Worm (Caenorhabditis elegans) whole organism, L4 larva: Measurements from ENCODE around the gene T05A8.8.
A peak's percentile ranks its signal among the peaks of the same experiment; 100 is the strongest.

Experiments
- F37D6.2 ChIP-seq: sonication (generic microtip); optimal IDR thresholded peaks from 2 replicates; lab custom pipeline; 2016; ENCODE audit warnings: mild to moderate bottlenecking, missing genetic modification characterization, missing compliant biosample characterization
- F44E2.7 ChIP-seq: fragments of 200-800 bp; sonication (Bioruptor generic); IDR thresholded peaks from 2 replicates; pipeline ENCODE4 v2.1.2; 2022; ENCODE audit warnings: missing genetic modification characterization, missing compliant biosample characterization
- R02D3.7 ChIP-seq: fragments of 150-350 bp; sonication (generic microtip); optimal IDR thresholded peaks from 3 replicates; lab custom pipeline; 2014; ENCODE audit warnings: missing biosample characterization, missing genetic modification characterization
- aha-1 ChIP-seq: fragments of 150-350 bp; peaks from one replicate; lab custom pipeline; 2014; ENCODE audit warnings: missing biosample characterization, missing genetic modification characterization
- attf-4 ChIP-seq: sonication (generic microtip); optimal IDR thresholded peaks from 3 replicates; lab custom pipeline; 2017; ENCODE audit warnings: missing biosample characterization, missing genetic modification characterization
- daf-16 ChIP-seq, 3 experiments: sonication (generic microtip); optimal IDR thresholded peaks; 2 replicates each; lab custom pipeline; 2016 to 2017; ENCODE audit warnings: missing genetic modification characterization in 3 of 3, missing genetic modification reagents in 3 of 3, mild to moderate bottlenecking in 2 of 3, missing compliant biosample characterization in 2 of 3, missing biosample characterization in 1 of 3, moderate library complexity in 1 of 3
- dmd-6 ChIP-seq: fragments of 200-800 bp; sonication (Bioruptor generic); IDR thresholded peaks from 2 replicates; pipeline ENCODE4 v1.3.6; 2022; ENCODE audit warnings: missing genetic modification reagents, missing genetic modification characterization, missing compliant biosample characterization
- dmd-9 ChIP-seq: fragments of 200-800 bp; sonication (Bioruptor generic); IDR thresholded peaks from 2 replicates; pipeline ENCODE4 v1.3.6; 2022; ENCODE audit warnings: missing genetic modification reagents, missing genetic modification characterization, missing compliant biosample characterization
- duxl-1 ChIP-seq: sonication (generic microtip); optimal IDR thresholded peaks from 2 replicates; lab custom pipeline; 2016; ENCODE audit warnings: mild to moderate bottlenecking, missing genetic modification characterization, moderate library complexity, missing compliant biosample characterization; ENCODE audit not compliant: poor library complexity
- dve-1 ChIP-seq: sonication (generic microtip); optimal IDR thresholded peaks from 2 replicates; lab custom pipeline; 2017; ENCODE audit warnings: antibody characterized with exemption, mild to moderate bottlenecking, missing genetic modification characterization, missing compliant biosample characterization; ENCODE audit not compliant: insufficient read depth
- egl-43 ChIP-seq: fragments of 200-800 bp; sonication (Bioruptor generic); IDR thresholded peaks from 2 replicates; pipeline ENCODE4 v1.3.6; 2022; ENCODE audit warnings: missing genetic modification reagents, missing genetic modification characterization, missing compliant biosample characterization
- gei-8 ChIP-seq: fragments of 200-800 bp; sonication (Bioruptor generic); optimal IDR thresholded peaks from 2 replicates; lab custom pipeline; 2018; ENCODE audit warnings: mild to moderate bottlenecking, missing genetic modification characterization, missing compliant biosample characterization
- hlh-11 ChIP-seq: fragments of 200-800 bp; sonication (Bioruptor generic); optimal IDR thresholded peaks from 2 replicates; lab custom pipeline; 2018; ENCODE audit warnings: mild to moderate bottlenecking, missing genetic modification characterization, missing compliant biosample characterization
- hlh-30 ChIP-seq: sonication (generic microtip); optimal IDR thresholded peaks from 2 replicates; lab custom pipeline; 2017; ENCODE audit warnings: antibody characterized with exemption, mild to moderate bottlenecking, missing genetic modification characterization, missing compliant biosample characterization; ENCODE audit not compliant: insufficient read depth
- hmg-1.1 ChIP-seq: fragments of 200-800 bp; sonication (Bioruptor generic); IDR thresholded peaks from 2 replicates; pipeline ENCODE4 v1.3.6; 2022; ENCODE audit warnings: missing genetic modification reagents, missing genetic modification characterization, missing compliant biosample characterization
- lin-1 ChIP-seq: fragments of 200-800 bp; sonication (Bioruptor generic); IDR thresholded peaks from 2 replicates; pipeline ENCODE4 v1.3.6; 2022; ENCODE audit warnings: missing genetic modification reagents, missing genetic modification characterization, missing compliant biosample characterization
- lin-15B ChIP-seq: fragments of 150-350 bp; sonication (generic microtip); optimal IDR thresholded peaks from 3 replicates; lab custom pipeline; 2014; ENCODE audit warnings: missing biosample characterization, missing genetic modification characterization
- lin-29 ChIP-seq: fragments of 200-800 bp; sonication (Bioruptor generic); IDR thresholded peaks from 2 replicates; pipeline ENCODE4 v1.3.6; 2022; ENCODE audit warnings: missing genetic modification reagents, missing genetic modification characterization, missing compliant biosample characterization
- lir-3 ChIP-seq: sonication (generic microtip); optimal IDR thresholded peaks from 2 replicates; lab custom pipeline; 2016; ENCODE audit warnings: mild to moderate bottlenecking, missing genetic modification characterization, missing compliant biosample characterization
- lsy-2 ChIP-seq, 2 experiments: fragments of 150-350 bp in 1 of 2; sonication (generic microtip) in 1 of 2; optimal IDR thresholded peaks; 2 replicates each; lab custom pipeline; 2014 to 2017; ENCODE audit warnings: missing biosample characterization in 2 of 2, missing genetic modification characterization in 2 of 2
- madf-5 ChIP-seq, 2 experiments: fragments of 200-800 bp; sonication (Bioruptor generic); IDR thresholded peaks; 2 replicates each; pipeline ENCODE4 v1.3.6; 2022; ENCODE audit warnings: missing compliant biosample characterization in 2 of 2, missing genetic modification characterization in 2 of 2
- mdl-1 ChIP-seq, 2 experiments: fragments of 150-350 bp in 1 of 2; sonication (generic microtip) in 1 of 2; optimal IDR thresholded peaks; 2 replicates each; lab custom pipeline; 2014 to 2017; ENCODE audit warnings: missing biosample characterization in 2 of 2, missing genetic modification characterization in 2 of 2
- mep-1 ChIP-seq: fragments of 150-350 bp; sonication (generic microtip); optimal IDR thresholded peaks from 3 replicates; lab custom pipeline; 2014; ENCODE audit warnings: missing biosample characterization, missing genetic modification characterization
- mes-2 ChIP-seq: sonication (generic microtip); optimal IDR thresholded peaks from 2 replicates; lab custom pipeline; 2016; ENCODE audit warnings: missing genotype, mild to moderate bottlenecking, missing genetic modification characterization, missing compliant biosample characterization; ENCODE audit not compliant: poor library complexity, severe bottlenecking
- mxl-2 ChIP-seq: fragments of 200-800 bp; sonication (Bioruptor generic); conservative IDR thresholded peaks from 2 replicates; pipeline ENCODE4 v1.3.6; 2022; ENCODE audit warnings: missing genetic modification reagents, missing genetic modification characterization, missing compliant biosample characterization
- nhr-10 ChIP-seq: fragments of 150-350 bp; optimal IDR thresholded peaks from 2 replicates; lab custom pipeline; 2014; ENCODE audit warnings: missing biosample characterization, missing genetic modification characterization
- nhr-102 ChIP-seq: sonication (generic microtip); optimal IDR thresholded peaks from 2 replicates; lab custom pipeline; 2016; ENCODE audit warnings: mild to moderate bottlenecking, missing genetic modification characterization, moderate library complexity, missing compliant biosample characterization
- nhr-25 ChIP-seq: sonication (generic microtip); optimal IDR thresholded peaks from 2 replicates; lab custom pipeline; 2017; ENCODE audit warnings: missing genetic modification characterization, mild to moderate bottlenecking, missing compliant biosample characterization, antibody characterized with exemption, moderate library complexity, borderline replicate concordance; ENCODE audit not compliant: insufficient read depth
- nhr-41 ChIP-seq: fragments of 200-800 bp; sonication (Bioruptor generic); IDR thresholded peaks from 2 replicates; pipeline ENCODE4 v1.3.6; 2022; ENCODE audit warnings: missing genetic modification reagents, missing genetic modification characterization, missing compliant biosample characterization
- nhr-48 ChIP-seq: sonication (generic microtip); optimal IDR thresholded peaks from 2 replicates; lab custom pipeline; 2016; ENCODE audit warnings: mild to moderate bottlenecking, missing genetic modification characterization, missing compliant biosample characterization
- nhr-6 ChIP-seq: fragments of 150-350 bp; optimal IDR thresholded peaks from 2 replicates; lab custom pipeline; 2014; ENCODE audit warnings: missing biosample characterization, missing genetic modification characterization
- nhr-77 ChIP-seq: fragments of 150-350 bp; optimal IDR thresholded peaks from 2 replicates; lab custom pipeline; 2014; ENCODE audit warnings: missing biosample characterization, missing genetic modification characterization
- rbr-2 ChIP-seq: sonication (generic microtip); optimal IDR thresholded peaks from 2 replicates; lab custom pipeline; 2016; ENCODE audit warnings: missing genotype, missing genetic modification characterization, missing compliant biosample characterization
- spr-3 ChIP-seq: fragments of 200-800 bp; sonication (Bioruptor generic); optimal IDR thresholded peaks from 2 replicates; lab custom pipeline; 2018; ENCODE audit warnings: mild to moderate bottlenecking, missing genetic modification characterization, missing compliant biosample characterization
- unc-130 ChIP-seq: sonication (generic microtip); optimal IDR thresholded peaks from 2 replicates; lab custom pipeline; 2016; ENCODE audit warnings: missing genetic modification reagents, missing genetic modification characterization, missing compliant biosample characterization
- unc-62 ChIP-seq, 3 experiments: fragments of 150-350 bp in 1 of 3; sonication (generic microtip); optimal IDR thresholded peaks in 2 of 3; peaks in 1 of 3; 1 replicate in 1 of 3; 2 replicates in 2 of 3; lab custom pipeline; 2014 to 2017; ENCODE audit warnings: missing biosample characterization in 3 of 3, missing genetic modification characterization in 3 of 3, missing genetic modification reagents in 3 of 3, missing genotype in 1 of 3
- vab-7 ChIP-seq: fragments of 200-800 bp; sonication (Bioruptor generic); IDR thresholded peaks from 2 replicates; pipeline ENCODE4 v1.3.6; 2022; ENCODE audit warnings: missing genetic modification reagents, missing genetic modification characterization, missing compliant biosample characterization
- zag-1 ChIP-seq: fragments of 150-350 bp; optimal IDR thresholded peaks from 2 replicates; lab custom pipeline; 2014; ENCODE audit warnings: missing biosample characterization, missing genetic modification characterization
- zfp-3 ChIP-seq: fragments of 200-800 bp; sonication (Bioruptor generic); conservative IDR thresholded peaks from 2 replicates; pipeline ENCODE4 v1.3.6; 2022; ENCODE audit warnings: missing genetic modification reagents, missing genetic modification characterization, missing compliant biosample characterization
- zip-2 ChIP-seq: fragments of 150-350 bp; optimal IDR thresholded peaks from 2 replicates; lab custom pipeline; 2014; ENCODE audit warnings: missing biosample characterization, missing genetic modification characterization
- ztf-11 ChIP-seq: fragments of 150-350 bp; optimal IDR thresholded peaks from 2 replicates; lab custom pipeline; 2014; ENCODE audit warnings: missing biosample characterization, missing genetic modification characterization

T05A8.8 gene

DNA sequence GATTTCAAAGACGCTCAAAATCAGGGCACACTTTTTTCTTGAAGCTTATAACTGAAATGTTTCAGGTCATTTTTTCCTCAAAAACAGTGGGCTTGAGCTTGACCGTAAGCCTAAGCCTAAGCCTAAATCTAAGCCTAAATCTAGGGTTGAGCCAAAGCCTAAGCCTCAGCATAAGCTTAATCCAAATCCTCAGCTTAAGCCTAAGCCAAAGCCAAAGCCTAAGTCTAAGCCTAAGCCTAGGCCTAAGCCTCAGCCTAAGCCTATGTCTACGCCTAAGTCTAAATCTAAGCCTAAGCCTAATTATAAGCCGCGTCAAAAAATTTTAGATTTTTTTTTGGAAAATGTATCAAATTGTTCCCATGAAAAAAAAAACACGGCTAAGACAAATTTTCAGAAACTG lies 2.2 kb upstream of the T05A8.8 start:
- TF ChIP-seq dmd-6 (GFP tag; lab: Robert Waterston, UW) = no peak
- no peak for TF ChIP-seq daf-16 (GFP tag; optimal IDR thresholded peaks at IDR 0.05; lab: Kevin White, UChicago)
- TF ChIP-seq daf-16 (tag; optimal IDR thresholded peaks at IDR 0.05; lab: Kevin White, UChicago) = no peak
- no peak for TF ChIP-seq lir-3
- no peak for TF ChIP-seq lin-1
- no peak for TF ChIP-seq madf-5 (GFP tag; IDR thresholded peaks at IDR 0.05; lab: Robert Waterston, UW)

DNA sequence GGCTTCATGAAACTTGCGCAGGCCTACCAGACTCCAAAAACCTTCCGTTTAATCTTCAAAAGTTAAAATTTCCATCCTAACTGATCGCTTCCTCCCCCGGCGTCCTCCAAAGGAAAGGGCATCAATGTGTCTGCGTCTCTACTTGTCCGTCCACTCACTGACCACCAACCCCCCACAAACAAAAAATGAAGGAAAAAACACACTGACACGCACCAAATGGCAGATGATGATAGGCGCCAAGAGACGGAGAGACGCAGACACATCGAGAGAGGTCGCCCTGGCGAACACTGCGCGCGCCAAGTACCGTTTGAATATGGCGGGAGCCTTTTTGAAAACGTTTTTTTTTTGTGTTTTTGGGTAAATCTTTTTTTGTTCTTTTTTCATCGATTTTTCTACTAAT lies 1.7 kb upstream of the T05A8.8 start:
- TF ChIP-seq nhr-41 (GFP tag; lab: Robert Waterston, UW) (no peak), nhr-77 (tag; lab: Kevin White, UChicago) (no peak), dmd-9 (GFP tag; lab: Robert Waterston, UW) (0 out of 2 replicates have a peak, but pooled peaks have one; percentile 44), mes-2 (tag; lab: Kevin White, UChicago) (peak; percentile 59), nhr-25 (tag; lab: Kevin White, UChicago) (peak; percentile 15), hmg-1.1 (GFP tag; lab: Robert Waterston, UW) (peak; percentile 72), hlh-11 (peak; percentile 21), mdl-1 (tag; optimal IDR thresholded peaks at IDR 0.05; lab: Kevin White, UChicago) (peak; percentile 28 to 37), hlh-30 (tag; lab: Kevin White, UChicago) (peak; percentile 46), aha-1 (tag; lab: Kevin White, UChicago) (peak; percentile 70), unc-62 (GFP tag; optimal IDR thresholded peaks at IDR 0.05 in 1 of 2; lab: Kevin White, UChicago) (peak in 1 of 2 experiments; percentile 47), unc-62 (tag; optimal IDR thresholded peaks at IDR 0.05; lab: Kevin White, UChicago) (no peak), lsy-2 (tag; optimal IDR thresholded peaks at IDR 0.05; lab: Kevin White, UChicago) (peak in 1 of 2 experiments; percentile 30), nhr-48 (tag; lab: Kevin White, UChicago) (no peak), lin-15B (tag; lab: Kevin White, UChicago) (no peak), F44E2.7 (GFP tag; lab: Robert Waterston, UW) (no peak), nhr-6 (tag; lab: Kevin White, UChicago) (peak; percentile 26), duxl-1 (peak; percentile 84), mep-1 (peak; percentile 64), egl-43 (GFP tag; lab: Robert Waterston, UW) (0 out of 2 replicates have a peak, but pooled peaks have one; percentile 7), unc-130 (no peak), dmd-6 (GFP tag; lab: Robert Waterston, UW) (0 out of 2 replicates have a peak, but pooled peaks have one; percentile 8), nhr-10 (tag; lab: Kevin White, UChicago) (no peak)

DNA sequence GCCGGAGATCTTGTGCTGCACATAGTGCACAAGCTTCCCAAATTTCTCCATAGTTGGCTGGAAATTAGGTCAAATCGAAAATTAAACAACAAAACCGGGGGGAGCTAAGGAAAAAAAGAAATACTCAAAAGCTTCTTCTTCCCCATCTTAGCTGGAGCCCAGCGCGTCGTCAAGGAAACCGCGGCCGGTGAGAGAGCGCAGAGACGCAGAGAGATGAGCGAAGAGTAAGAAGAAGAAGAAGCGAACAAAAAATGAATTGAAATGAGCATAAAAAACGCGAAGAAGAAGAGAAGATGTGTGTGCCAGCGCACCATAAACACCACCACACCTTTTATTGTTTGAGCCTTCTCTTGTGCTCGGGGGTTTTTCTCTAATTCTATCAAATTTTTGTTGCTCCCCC lies 1.3 kb upstream of the T05A8.8 start, which contains the start of gene wdr-31:
TSS of gene wdr-31 (minus strand) at position 101 of the 400 bp plus-strand sequence.
- TF ChIP-seq nhr-10 (tag; lab: Kevin White, UChicago) (no peak), attf-4 (tag; lab: Kevin White, UChicago) (no peak), zag-1 (tag; lab: Kevin White, UChicago) (no peak), mdl-1 (tag; optimal IDR thresholded peaks at IDR 0.05; lab: Kevin White, UChicago) (no peak), mes-2 (tag; lab: Kevin White, UChicago) (no peak), R02D3.7 (tag; lab: Kevin White, UChicago) (no peak), ztf-11 (tag; lab: Kevin White, UChicago) (no peak), nhr-102 (tag; lab: Kevin White, UChicago) (no peak), rbr-2 (tag; lab: Kevin White, UChicago) (no peak)

DNA sequence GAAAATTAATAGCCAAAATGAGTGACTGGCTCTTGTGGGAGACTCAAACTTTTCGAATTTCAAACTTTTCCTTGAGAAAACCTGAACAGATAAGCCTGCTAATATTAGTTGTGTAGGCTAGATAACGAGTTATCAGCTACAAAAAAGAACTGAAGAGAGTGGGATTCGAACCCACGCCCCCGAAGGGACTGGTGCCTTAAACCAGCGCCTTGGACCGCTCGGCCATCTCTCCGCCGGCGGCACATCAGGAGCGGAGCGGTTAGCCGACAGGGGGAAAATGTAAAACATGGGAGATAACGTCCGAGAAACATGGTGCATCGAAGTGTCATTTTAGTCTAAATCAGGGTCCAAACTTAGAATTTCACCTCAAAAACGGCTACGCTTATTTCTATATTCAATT lies 834 bp upstream of the T05A8.8 start:
- TF ChIP-seq dmd-6 (GFP tag; lab: Robert Waterston, UW) = peak; percentile 29; the same call in 1 of the 2 replicates
- no peak for TF ChIP-seq nhr-102 (tag; lab: Kevin White, UChicago)
- no peak for TF ChIP-seq nhr-6 (tag; lab: Kevin White, UChicago)
- no peak for TF ChIP-seq spr-3 (GFP tag; lab: Kevin White, UChicago)
- TF ChIP-seq dmd-9 (GFP tag; lab: Robert Waterston, UW) = peak; percentile 44; the same call in 1 of the 2 replicates
- no peak for TF ChIP-seq zip-2 (tag; lab: Kevin White, UChicago)
- TF ChIP-seq zfp-3 (GFP tag; lab: Robert Waterston, UW) = no peak
- TF ChIP-seq lir-3 = no peak
- TF ChIP-seq F37D6.2 = no peak
- peak; percentile 45; the same call in 1 of the 2 replicates for TF ChIP-seq vab-7 (GFP tag; lab: Robert Waterston, UW)
- no peak for TF ChIP-seq hlh-11
- no peak for TF ChIP-seq dve-1
- no peak for TF ChIP-seq daf-16 (GFP tag; optimal IDR thresholded peaks at IDR 0.05; lab: Kevin White, UChicago)
- TF ChIP-seq daf-16 (tag; optimal IDR thresholded peaks at IDR 0.05; lab: Kevin White, UChicago) = peak; percentile 13
- TF ChIP-seq mxl-2 (GFP tag; lab: Robert Waterston, UW) = no peak
- TF ChIP-seq lin-29 (GFP tag; lab: Robert Waterston, UW) = no peak
- TF ChIP-seq rbr-2 (tag; lab: Kevin White, UChicago) = no peak
- TF ChIP-seq duxl-1 = no peak
- TF ChIP-seq lin-15B (tag; lab: Kevin White, UChicago) = no peak
- no peak for TF ChIP-seq gei-8 (GFP tag; lab: Kevin White, UChicago)
- no peak for TF ChIP-seq hlh-30 (tag; lab: Kevin White, UChicago)
